Worm (Caenorhabditis elegans): ENCODE data around the gene syx-18.

The syx-18 gene

DNA sequence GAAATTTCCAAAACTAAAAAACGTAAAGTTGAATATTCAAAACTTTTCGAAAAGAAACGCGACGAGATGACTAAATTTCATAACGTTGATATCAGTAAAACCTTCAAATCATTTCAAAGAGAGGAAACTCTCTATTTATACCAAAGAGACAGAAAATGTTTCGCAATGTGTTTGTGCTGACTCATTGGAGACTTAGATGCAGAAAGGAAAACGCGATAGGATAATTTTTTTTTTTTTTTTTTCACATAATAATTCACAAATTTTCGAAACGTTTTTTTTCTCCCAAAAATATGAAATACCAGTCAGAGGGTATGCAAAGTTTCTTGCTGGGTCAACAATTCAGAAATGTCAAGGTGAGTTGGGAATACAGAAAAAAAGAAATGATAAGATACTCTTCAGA lies 49.1 kb downstream of the syx-18 start (continued):
- TF ChIP-seq arid-1 (GFP tag; conservative IDR thresholded peaks at IDR 0.05) (no peak), snpc-1.2 (GFP tag; IDR thresholded peaks at IDR 0.05) (0 out of 2 replicates have a peak, but pooled peaks have one; percentile 41), hlh-30 (tag; optimal IDR thresholded peaks at IDR 0.05; ENCODE audit: insufficient read depth) (no peak), daf-8 (GFP tag; IDR thresholded peaks at IDR 0.05) (no peak), zfp-3 (GFP tag; conservative IDR thresholded peaks at IDR 0.05) (no peak), dpl-1 (GFP tag; optimal IDR thresholded peaks at IDR 0.05) (peak; percentile 11), ctbp-1 (GFP tag; IDR thresholded peaks at IDR 0.05) (no peak), Y105C5A.15 (GFP tag; IDR thresholded peaks at IDR 0.05) (no peak), fos-1 (tag; optimal IDR thresholded peaks at IDR 0.05) (no peak), ceh-28 (tag; optimal IDR thresholded peaks at IDR 0.05) (no peak), duxl-1 (tag; optimal IDR thresholded peaks at IDR 0.05; ENCODE audit: poor library complexity) (no peak), nhr-11 (tag; optimal IDR thresholded peaks at IDR 0.05) (no peak), dve-1 (tag; optimal IDR thresholded peaks at IDR 0.05; ENCODE audit: insufficient read depth) (peak; percentile 47), ceh-82 (tag; optimal IDR thresholded peaks at IDR 0.05) (no peak), saeg-2 (GFP tag; IDR thresholded peaks at IDR 0.05) (no peak), F37D6.2 (tag; optimal IDR thresholded peaks at IDR 0.05) (no peak), nhr-6 (tag; optimal IDR thresholded peaks at IDR 0.05) (no peak), ZK546.5 (tag; optimal IDR thresholded peaks at IDR 0.05) (no peak), mes-2 (tag; optimal IDR thresholded peaks at IDR 0.05; ENCODE audit: poor library complexity, severe bottlenecking) (peak; percentile 25), nhr-41 (GFP tag; IDR thresholded peaks at IDR 0.05) (no peak), ztf-11 (tag; optimal IDR thresholded peaks at IDR 0.05) (no peak), dmd-8 (GFP tag; IDR thresholded peaks at IDR 0.05) (no peak), Y75B8A.6 (GFP tag; IDR thresholded peaks at IDR 0.05) (no peak), hlh-11 (tag; optimal IDR thresholded peaks at IDR 0.05) (peak; percentile 31), T26A8.4 (GFP tag; IDR thresholded peaks at IDR 0.05) (no peak), ZK337.2 (GFP tag; IDR thresholded peaks at IDR 0.05) (no peak), lin-15B (tag; optimal IDR thresholded peaks at IDR 0.05) (no peak), zfp-2 (tag; optimal IDR thresholded peaks at IDR 0.05) (no peak), Y48G9A.11 (GFP tag; IDR thresholded peaks at IDR 0.05) (no peak), mxl-2 (GFP tag; conservative IDR thresholded peaks at IDR 0.05) (no peak), madf-9 (GFP tag; conservative IDR thresholded peaks at IDR 0.05) (no peak), daf-16 (GFP tag; optimal IDR thresholded peaks at IDR 0.05) (no peak), daf-16 (tag; optimal IDR thresholded peaks at IDR 0.05) (peak; percentile 62), pqm-1 (tag; optimal IDR thresholded peaks at IDR 0.05) (peak; percentile 11), spr-3 (GFP tag; optimal IDR thresholded peaks at IDR 0.05) (no peak), lin-39 (tag; optimal IDR thresholded peaks at IDR 0.05) (no peak), lir-3 (tag; optimal IDR thresholded peaks at IDR 0.05) (no peak), dmd-6 (GFP tag; IDR thresholded peaks at IDR 0.05) (peak; percentile 24; the same call in 1 of the 2 replicates), nhr-77 (tag; optimal IDR thresholded peaks at IDR 0.05) (no peak), ces-1 (GFP tag; optimal IDR thresholded peaks at IDR 0.05) (no peak), lsy-2 (tag; optimal IDR thresholded peaks at IDR 0.05) (peak in 1 of 2 experiments; percentile 46), spr-1 (tag; optimal IDR thresholded peaks at IDR 0.05) (no peak), nhr-42 (GFP tag; IDR thresholded peaks at IDR 0.05) (no peak), tra-1 (GFP tag; IDR thresholded peaks at IDR 0.05) (no peak), lin-38 (GFP tag; IDR thresholded peaks at IDR 0.05) (no peak; the same call in 1 of the 2 replicates), fkh-10 (GFP tag; optimal IDR thresholded peaks at IDR 0.05) (no peak), nhr-102 (tag; optimal IDR thresholded peaks at IDR 0.05) (no peak), daf-19 (GFP tag; conservative IDR thresholded peaks at IDR 0.05) (no peak), unc-39 (tag; optimal IDR thresholded peaks at IDR 0.05) (no peak), lin-13 (GFP tag; optimal IDR thresholded peaks at IDR 0.05) (no peak), ceh-32 (tag; optimal IDR thresholded peaks at IDR 0.05; ENCODE audit: poor library complexity) (no peak), D1046.2 (GFP tag; IDR thresholded peaks at IDR 0.05) (no peak)
